Worm (Caenorhabditis elegans) whole organism, L4/young adult: ENCODE results near the gene ZK228.10.
A peak's percentile ranks its signal among the peaks of the same experiment; 100 is the strongest.

Experiments
- W03F9.2 ChIP-seq: fragments of 150-350 bp; optimal IDR thresholded peaks from 2 replicates; lab custom pipeline; 2014; ENCODE audit warnings: missing biosample characterization, missing genetic modification characterization
- dao-5 ChIP-seq: sonication (generic microtip); optimal IDR thresholded peaks from 2 replicates; lab custom pipeline; 2016; ENCODE audit warnings: missing genotype, missing genetic modification characterization, moderate library complexity, missing compliant biosample characterization
- him-1 ChIP-seq: sonication (generic microtip); optimal IDR thresholded peaks from 2 replicates; lab custom pipeline; 2016; ENCODE audit warnings: missing genotype, missing genetic modification reagents, missing genetic modification characterization, missing compliant biosample characterization

ZK228.10 gene

DNA sequence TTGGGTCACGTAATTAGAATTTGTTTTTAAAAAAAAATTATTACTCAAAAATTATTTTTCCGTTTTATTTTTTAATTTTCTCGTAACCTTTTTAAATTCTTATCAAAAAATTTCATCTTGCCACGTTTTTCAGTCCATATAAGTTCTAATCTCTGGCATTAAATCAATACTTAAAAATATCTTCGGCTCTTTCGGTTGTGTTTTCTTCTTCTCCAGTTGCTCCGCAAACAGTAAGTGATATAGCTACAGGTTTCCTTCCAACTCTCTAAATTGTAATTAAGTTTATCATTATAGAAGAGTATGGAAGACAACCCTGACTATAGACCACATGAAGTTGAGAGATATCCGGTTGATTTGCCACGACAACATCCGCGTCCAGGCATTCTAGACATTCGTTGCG is 12.6 kb upstream of the ZK228.10 start, which contains the start of gene ZK228.1:
Gene ZK228.1, plus strand, starts transcription at position 301 of the 400 bp plus-strand sequence.
- no peak for TF ChIP-seq dao-5 (tag; lab: Kevin White, UChicago)
- TF ChIP-seq W03F9.2 = no peak
- TF ChIP-seq him-1 = no peak

DNA sequence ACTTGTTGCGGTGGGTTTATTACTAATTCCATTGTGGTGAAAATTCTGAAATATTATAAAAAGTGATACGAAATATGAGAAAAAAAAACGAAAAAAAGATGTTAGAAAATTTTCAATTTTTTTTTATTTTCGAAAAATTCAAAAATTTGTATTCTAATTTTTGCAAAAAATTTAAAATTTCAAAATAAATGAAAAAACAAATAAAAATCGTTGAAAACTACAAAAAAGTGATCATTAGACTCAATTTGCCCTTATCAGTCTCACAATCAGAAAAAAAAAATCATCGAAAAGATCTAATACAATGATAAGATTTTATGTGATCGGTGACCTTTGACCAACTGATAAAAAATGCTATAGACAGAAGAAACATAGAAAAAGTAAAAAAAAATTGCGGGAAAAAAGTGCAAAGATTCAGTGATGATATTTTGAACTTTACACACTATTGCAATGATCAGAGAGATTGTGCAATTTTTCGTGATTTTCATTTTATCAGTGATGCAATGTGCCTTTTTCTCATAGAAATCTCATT is 4.6 kb downstream of the ZK228.10 start, which contains the start of gene ZK228.3:
Gene ZK228.3, minus strand, starts transcription at position 51 of the 529 bp plus-strand sequence.
- TF ChIP-seq dao-5 (tag; lab: Kevin White, UChicago) = no peak
- no peak for TF ChIP-seq W03F9.2
- TF ChIP-seq him-1 = no peak

DNA sequence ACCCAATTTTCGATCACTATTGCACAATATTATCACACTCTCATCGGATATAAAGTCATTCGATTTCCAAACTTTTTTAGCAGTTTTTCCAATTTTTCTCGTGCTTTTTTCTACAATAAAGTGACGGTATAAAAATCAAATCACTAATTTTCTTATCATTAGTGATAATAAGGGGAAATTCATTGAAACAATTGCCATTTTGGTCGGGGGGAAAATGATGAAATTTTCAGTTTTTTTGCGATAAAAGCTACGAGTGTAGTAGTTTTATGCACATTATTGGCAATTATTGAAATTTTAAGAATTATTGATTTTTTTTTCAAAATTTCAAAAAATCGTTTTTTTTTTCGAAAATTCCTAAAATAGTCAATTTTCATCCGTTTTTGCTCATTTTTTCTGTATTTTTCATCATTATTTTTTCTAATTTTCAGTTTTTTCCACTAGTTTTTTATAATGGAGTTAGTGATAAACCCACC is 5.7 kb downstream of the ZK228.10 start, which contains the start of gene ZK228.4:
Gene ZK228.4, plus strand, starts transcription at position 423 of the 473 bp plus-strand sequence.
- TF ChIP-seq dao-5 (tag; lab: Kevin White, UChicago) = no peak
- no peak for TF ChIP-seq him-1
- no peak for TF ChIP-seq W03F9.2

DNA sequence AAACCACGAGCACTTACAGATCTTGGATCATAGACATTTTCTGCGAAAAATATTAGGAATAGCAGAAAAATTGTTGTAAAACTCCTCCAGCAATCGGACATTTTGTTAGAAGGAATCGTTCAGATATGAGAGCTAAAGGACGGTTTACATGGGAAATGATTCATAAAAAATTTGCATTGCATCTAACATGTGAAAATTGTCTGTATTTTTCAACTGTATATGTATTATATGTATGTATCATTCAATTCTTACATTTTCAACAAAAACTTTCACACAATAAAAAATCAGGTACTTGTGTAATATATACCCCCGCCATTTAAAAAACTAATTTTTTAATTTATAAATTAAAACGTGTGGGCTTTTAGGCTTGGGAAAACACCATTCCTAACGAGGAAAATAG is 11.4 kb downstream of the ZK228.10 start, which contains the start of gene ZK228.13:
Gene ZK228.13, minus strand, starts transcription at position 101 of the 400 bp plus-strand sequence.
- no peak for TF ChIP-seq dao-5 (tag; lab: Kevin White, UChicago)
- no peak for TF ChIP-seq W03F9.2
- no peak for TF ChIP-seq him-1

DNA sequence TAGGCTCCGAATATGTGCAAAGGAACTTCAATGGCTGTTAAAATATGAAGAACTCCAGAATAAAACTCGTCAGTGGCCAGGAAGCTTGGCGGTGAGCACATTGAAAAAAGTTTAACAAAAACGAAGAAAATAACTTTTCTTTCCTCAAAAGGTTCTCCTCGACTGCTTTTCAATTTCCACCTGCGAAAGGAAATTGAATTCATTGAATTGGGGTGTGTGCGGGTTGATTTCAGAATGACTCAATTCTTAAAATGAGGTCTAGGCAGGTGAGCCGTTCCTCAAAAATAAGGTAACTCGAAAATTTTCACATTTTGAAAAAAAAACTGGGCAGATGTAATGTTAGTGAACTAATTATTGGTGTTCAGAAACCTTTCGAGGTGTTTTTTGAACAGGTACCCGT is 16.7 kb downstream of the ZK228.10 start, which contains the start of gene srh-182:
Gene srh-182, minus strand, starts transcription at position 101 of the 400 bp plus-strand sequence.
- no peak for TF ChIP-seq W03F9.2
- no peak for TF ChIP-seq him-1
- no peak for TF ChIP-seq dao-5 (tag; lab: Kevin White, UChicago)

DNA sequence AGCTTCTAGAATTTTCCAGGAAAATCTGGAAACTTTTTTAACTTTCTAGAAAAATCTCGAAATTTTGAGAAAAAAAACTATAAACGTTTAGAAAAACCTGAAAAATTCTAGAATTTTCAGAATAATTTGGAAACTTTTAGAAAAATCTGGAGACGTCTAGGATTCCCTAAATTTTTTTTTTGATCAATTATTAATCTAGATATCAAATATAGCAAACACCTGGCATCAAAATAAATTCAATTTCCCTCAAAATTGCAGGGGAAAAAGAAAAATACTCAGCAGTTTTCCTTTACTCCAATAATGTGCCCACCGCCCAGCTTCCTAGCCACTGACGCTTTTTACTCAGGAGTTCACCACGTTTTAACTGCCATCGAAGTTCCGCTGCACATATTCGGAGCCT is 17.5 kb downstream of the ZK228.10 start, which contains the start of gene srh-181:
Gene srh-181, plus strand, starts transcription at position 301 of the 400 bp plus-strand sequence.
- no peak for TF ChIP-seq W03F9.2
- TF ChIP-seq dao-5 (tag; lab: Kevin White, UChicago) = no peak
- no peak for TF ChIP-seq him-1

DNA sequence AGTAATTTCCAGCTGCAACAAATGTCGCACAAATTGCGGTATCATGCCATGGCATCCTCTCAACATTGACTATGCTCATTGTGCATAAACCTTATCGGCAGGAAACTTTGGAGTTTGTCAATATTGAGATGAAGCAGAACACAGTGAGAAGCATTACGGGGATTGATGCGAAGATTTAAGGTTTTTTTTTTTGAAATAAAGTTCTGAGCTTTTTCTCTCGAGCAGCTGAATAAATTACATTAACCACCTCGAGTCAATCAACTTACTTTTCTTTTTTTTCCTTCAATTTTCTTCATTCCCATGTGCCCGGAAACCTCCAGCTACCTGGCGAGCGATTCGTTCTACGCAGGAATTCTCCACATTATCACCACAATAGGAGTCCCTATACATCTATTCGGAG is 19.4 kb downstream of the ZK228.10 start, which contains the start of gene srh-179:
Gene srh-179, plus strand, starts transcription at position 301 of the 400 bp plus-strand sequence.
- TF ChIP-seq him-1 (no peak), dao-5 (tag; lab: Kevin White, UChicago) (no peak), W03F9.2 (no peak)

DNA sequence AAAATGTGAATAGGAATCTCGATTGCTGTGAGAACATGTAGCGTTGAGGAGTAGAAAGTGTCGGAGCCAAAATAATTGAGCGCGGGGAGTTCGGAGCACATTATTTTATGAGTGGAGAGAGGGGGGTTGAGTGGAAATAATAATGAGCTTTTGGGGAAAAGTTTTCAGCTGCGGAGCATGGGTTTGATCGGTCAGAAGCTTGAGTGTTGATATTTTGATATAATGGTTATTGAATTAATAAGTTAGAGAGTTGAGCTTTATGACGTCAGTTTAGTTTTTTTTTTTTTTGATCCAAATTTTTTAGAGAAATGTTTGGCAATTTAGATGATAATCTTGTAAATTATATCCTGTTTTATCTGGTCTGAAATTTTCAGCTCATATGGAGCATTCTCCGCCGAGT is 23.6 kb downstream of the ZK228.10 start, which contains the start of gene srh-178:
Gene srh-178, minus strand, starts transcription at position 101 of the 400 bp plus-strand sequence.
- TF ChIP-seq dao-5 (tag; lab: Kevin White, UChicago) (no peak), him-1 (no peak), W03F9.2 (no peak)

DNA sequence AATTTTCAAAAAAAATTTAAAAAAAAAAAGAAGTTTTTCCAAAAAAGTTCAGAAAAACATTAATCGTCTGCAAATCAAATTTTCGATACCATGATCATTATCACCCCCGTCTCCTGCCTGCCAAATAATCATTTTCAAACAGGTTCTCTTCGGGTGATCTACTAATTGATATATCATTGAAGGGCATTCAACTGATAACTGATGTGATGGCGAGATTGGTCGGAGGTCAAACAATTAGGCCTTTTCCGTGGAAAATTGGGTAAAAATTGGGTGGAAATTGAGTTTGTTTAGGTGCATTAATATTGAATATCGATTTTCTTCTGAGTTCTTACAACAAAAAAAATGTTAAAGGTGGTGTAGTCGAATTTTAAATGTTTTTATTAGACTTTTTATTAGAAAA is 30.5 kb downstream of the ZK228.10 start, which contains the start of gene Y51A2D.18:
Gene Y51A2D.18, minus strand, starts transcription at position 101 of the 400 bp plus-strand sequence.
- TF ChIP-seq dao-5 (tag; lab: Kevin White, UChicago) (no peak), him-1 (no peak)

DNA sequence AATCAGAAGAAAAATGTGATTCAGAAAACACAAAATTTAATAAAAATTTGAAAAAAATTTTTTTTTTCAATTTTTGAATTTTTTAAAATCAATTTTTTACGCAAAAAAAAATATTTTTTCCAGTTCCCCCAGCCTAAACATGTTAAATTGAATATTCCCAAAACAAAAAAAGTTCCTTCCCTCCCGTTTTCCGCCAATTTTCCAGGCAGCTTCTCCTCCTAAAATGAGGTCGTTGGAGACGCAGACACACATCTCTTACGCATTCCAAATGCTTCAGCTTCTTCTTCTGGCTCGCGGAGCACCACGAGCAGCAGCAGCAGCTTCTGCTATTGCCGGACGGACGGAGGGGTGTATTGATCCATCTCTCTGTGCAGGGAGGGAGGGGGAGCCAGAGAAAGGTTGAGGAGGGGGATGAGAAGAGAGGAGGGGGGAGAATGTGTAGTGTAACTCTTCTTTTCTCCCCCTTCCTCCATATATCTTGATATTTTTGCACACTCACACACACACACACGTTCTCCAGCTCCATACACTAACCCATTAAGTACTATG is 33.7 kb downstream of the ZK228.10 start:
- TF ChIP-seq dao-5 (tag; lab: Kevin White, UChicago) (no peak), him-1 (peak; percentile 81)

DNA sequence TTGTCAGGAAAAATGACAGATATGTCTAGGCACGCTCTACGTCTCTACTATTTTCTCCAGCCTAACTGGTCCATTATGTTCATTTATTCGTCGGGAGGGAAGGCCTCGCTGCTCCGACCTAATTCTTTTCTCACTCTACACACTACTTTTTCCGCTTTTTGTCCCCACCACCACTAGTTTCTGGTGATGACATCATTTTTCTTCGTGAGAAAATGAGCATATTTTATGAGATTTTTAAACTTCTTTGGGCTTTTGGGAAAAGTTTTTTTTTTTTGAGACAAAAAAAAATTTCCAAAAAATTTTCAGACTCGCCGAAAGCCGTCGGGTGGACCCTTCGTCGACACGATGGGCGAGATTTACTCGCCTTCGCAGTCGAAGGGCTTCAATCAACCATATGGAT is 35.3 kb downstream of the ZK228.10 start, which contains the start of gene slo-1:
Gene slo-1, plus strand, starts transcription at position 301 of the 400 bp plus-strand sequence.
- no peak for TF ChIP-seq dao-5 (tag; lab: Kevin White, UChicago)

DNA sequence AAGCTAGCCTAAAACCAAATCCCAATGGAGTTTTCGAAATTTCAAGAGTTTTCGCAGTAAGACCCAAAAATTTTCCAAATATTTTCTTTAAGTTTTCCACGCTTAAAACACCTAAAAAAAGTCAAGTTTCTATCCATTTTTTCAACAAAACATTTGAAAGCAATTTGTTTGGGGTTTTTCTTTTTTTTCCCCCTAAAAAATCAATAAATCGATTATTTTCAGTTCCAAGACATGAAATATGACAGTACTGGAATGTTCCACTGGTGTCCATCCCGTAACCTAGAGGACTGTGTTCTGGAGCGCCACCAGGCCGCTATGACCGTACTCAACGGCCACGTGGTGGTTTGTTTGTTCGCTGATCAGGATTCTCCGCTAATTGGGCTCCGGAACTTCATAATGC is 47.9 kb downstream of the ZK228.10 start:
- TF ChIP-seq W03F9.2 (no peak), him-1 (no peak), dao-5 (tag; lab: Kevin White, UChicago) (no peak)

DNA sequence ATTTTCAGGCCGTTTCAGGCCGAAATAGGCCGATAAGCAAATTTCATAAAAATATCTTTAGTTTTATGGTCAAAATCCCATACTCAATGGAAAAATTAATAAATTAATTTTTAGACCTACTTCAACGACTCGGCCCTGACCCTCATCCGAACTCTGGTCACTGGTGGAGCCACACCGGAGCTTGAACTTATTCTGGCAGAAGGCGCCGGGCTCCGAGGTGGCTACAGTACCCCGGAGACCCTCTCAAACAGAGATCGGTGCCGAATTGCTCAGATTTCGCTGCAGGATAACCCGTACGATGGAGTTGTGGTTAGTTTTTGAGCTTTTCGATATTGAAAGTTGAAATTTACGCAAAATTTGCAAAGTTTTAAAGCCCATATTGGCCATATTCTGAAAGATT is 50.1 kb downstream of the ZK228.10 start:
- TF ChIP-seq W03F9.2 (no peak), him-1 (no peak), dao-5 (tag; lab: Kevin White, UChicago) (no peak)
